Fruit fly (Drosophila melanogaster): Measurements from ENCODE around the gene PDZ-GEF.

dm6 chr2L:6356134-6356533, 32.6 kb downstream of the PDZ-GEF start:
- no peak for TF ChIP-seq Oli (tag; optimal IDR thresholded peaks at IDR 0.05)
- TF ChIP-seq TFAM (GFP tag; optimal IDR thresholded peaks at IDR 0.05) = no peak
- no peak for TF ChIP-seq CG14965 (GFP tag; optimal IDR thresholded peaks at IDR 0.05; ENCODE audit: borderline replicate concordance)

All from whole organism, embryonic.